Fruit fly (Drosophila melanogaster) whole organism, embryonic: ENCODE data around the gene CG9760.

Experiments
- Adf1 ChIP-seq: fragments of 200-800 bp; sonication (Bioruptor generic); IDR thresholded peaks from 2 replicates; pipeline ENCODE4 v1.3.6; 2022; ENCODE audit warnings: missing biosample characterization, missing genetic modification characterization
- Aef1 ChIP-seq: fragments of 200-800 bp; sonication (Bioruptor generic); IDR thresholded peaks from 3 replicates; pipeline ENCODE4 v1.3.6; 2022; ENCODE audit warnings: missing biosample characterization, missing genetic modification characterization
- CG10543 ChIP-seq: fragments of 200-800 bp; sonication (Bioruptor generic); optimal IDR thresholded peaks from 3 replicates; lab custom pipeline; 2017; ENCODE audit warnings: missing biosample characterization, mild to moderate bottlenecking, missing genetic modification characterization, moderate library complexity
- CG10654 ChIP-seq: fragments of 200-800 bp; sonication (Bioruptor generic); optimal IDR thresholded peaks from 2 replicates; lab custom pipeline; 2016; ENCODE audit warnings: missing biosample characterization, missing genetic modification characterization
- CG11560 ChIP-seq: fragments of 200-800 bp; sonication (Bioruptor generic); IDR thresholded peaks from 3 replicates; pipeline ENCODE4 v1.3.6; 2022; ENCODE audit warnings: missing biosample characterization, missing genetic modification characterization
- CG12744 ChIP-seq: fragments of 200-800 bp; sonication (Bioruptor generic); optimal IDR thresholded peaks from 2 replicates; lab custom pipeline; 2016; ENCODE audit warnings: missing biosample characterization, missing genetic modification characterization
- CG13624 ChIP-seq: fragments of 200-800 bp; sonication (Bioruptor generic); optimal IDR thresholded peaks from 2 replicates; lab custom pipeline; 2016; ENCODE audit warnings: missing biosample characterization, missing genetic modification characterization
- CG14710 ChIP-seq: fragments of 200-800 bp; sonication (Bioruptor generic); optimal IDR thresholded peaks from 3 replicates; lab custom pipeline; 2019; ENCODE audit warnings: missing biosample characterization, mild to moderate bottlenecking, missing genetic modification characterization, moderate library complexity
- CG17912 ChIP-seq: fragments of 200-800 bp; sonication (Bioruptor generic); optimal IDR thresholded peaks from 2 replicates; lab custom pipeline; 2018; ENCODE audit warnings: missing biosample characterization, mild to moderate bottlenecking, missing genetic modification characterization
- CG18011 ChIP-seq: fragments of 200-800 bp; sonication (Bioruptor generic); optimal IDR thresholded peaks from 2 replicates; lab custom pipeline; 2017; ENCODE audit warnings: missing biosample characterization, missing genetic modification characterization, mild to moderate bottlenecking, moderate library complexity, missing genotype
- CG2202 ChIP-seq: fragments of 200-800 bp; sonication (Bioruptor generic); optimal IDR thresholded peaks from 2 replicates; lab custom pipeline; 2018; ENCODE audit warnings: missing biosample characterization, mild to moderate bottlenecking, missing genetic modification characterization
- CG2678 ChIP-seq: fragments of 200-800 bp; sonication (Bioruptor generic); optimal IDR thresholded peaks from 3 replicates; lab custom pipeline; 2019; ENCODE audit warnings: missing biosample characterization, mild to moderate bottlenecking, missing genetic modification characterization, moderate library complexity
- CG42726 ChIP-seq: fragments of 200-800 bp; sonication (Bioruptor generic); IDR thresholded peaks from 2 replicates; pipeline ENCODE4 v1.3.6; 2022; ENCODE audit warnings: missing biosample characterization, missing genetic modification characterization; ENCODE audit not compliant: partially characterized antibody
- CG5180 ChIP-seq: fragments of 200-800 bp; sonication (Bioruptor generic); optimal IDR thresholded peaks from 3 replicates; lab custom pipeline; 2017; ENCODE audit warnings: missing biosample characterization, missing genetic modification characterization, mild to moderate bottlenecking, moderate library complexity, missing genetic modification reagents
- CG6813 ChIP-seq: fragments of 200-800 bp; sonication (Bioruptor generic); optimal IDR thresholded peaks from 2 replicates; lab custom pipeline; 2017; ENCODE audit warnings: missing biosample characterization, missing genetic modification characterization, mild to moderate bottlenecking, moderate library complexity, missing genetic modification reagents
- CG8089 ChIP-seq: fragments of 200-800 bp; sonication (Bioruptor generic); optimal IDR thresholded peaks from 3 replicates; lab custom pipeline; 2016; ENCODE audit warnings: missing biosample characterization, missing genetic modification characterization
- CG8281 ChIP-seq: fragments of 200-800 bp; sonication (Bioruptor generic); optimal IDR thresholded peaks from 2 replicates; lab custom pipeline; 2018; ENCODE audit warnings: missing biosample characterization, mild to moderate bottlenecking, missing genetic modification characterization, moderate library complexity
- CG9437 ChIP-seq: fragments of 200-800 bp; sonication (Bioruptor generic); optimal IDR thresholded peaks from 2 replicates; lab custom pipeline; 2018; ENCODE audit warnings: missing biosample characterization, mild to moderate bottlenecking, missing genetic modification characterization
- Dad ChIP-seq: fragments of 200-800 bp; sonication (Bioruptor generic); optimal IDR thresholded peaks from 3 replicates; lab custom pipeline; 2016; ENCODE audit warnings: missing biosample characterization, missing genetic modification characterization
- HLH4C ChIP-seq: fragments of 200-800 bp; sonication (Bioruptor generic); IDR thresholded peaks from 3 replicates; pipeline ENCODE4 v1.3.6; 2022; ENCODE audit warnings: missing biosample characterization, missing genetic modification characterization; ENCODE audit not compliant: partially characterized antibody
- Jarid2 ChIP-seq: fragments of 200-800 bp; sonication (Bioruptor generic); optimal IDR thresholded peaks from 3 replicates; lab custom pipeline; 2017; ENCODE audit warnings: mild to moderate bottlenecking, missing biosample characterization, missing genetic modification reagents, missing genetic modification characterization
- Mes4 ChIP-seq: fragments of 200-800 bp; sonication (Bioruptor generic); optimal IDR thresholded peaks from 2 replicates; lab custom pipeline; 2016; ENCODE audit warnings: missing biosample characterization, missing genetic modification characterization
- NFAT ChIP-seq: fragments of 200-800 bp; sonication (Bioruptor generic); IDR thresholded peaks from 2 replicates; pipeline ENCODE4 v1.3.6; 2022; ENCODE audit warnings: missing biosample characterization, missing genetic modification characterization
- Nf-YA ChIP-seq: fragments of 200-800 bp; sonication (Bioruptor generic); IDR thresholded peaks from 2 replicates; pipeline ENCODE4 v1.3.6; 2022; ENCODE audit warnings: missing biosample characterization, missing genetic modification characterization
- Sin3A ChIP-seq: fragments of >200 bp; optimal IDR thresholded peaks from 2 replicates; lab custom pipeline; 2018
- Spps ChIP-seq: fragments of 200-800 bp; sonication (Bioruptor generic); optimal IDR thresholded peaks from 2 replicates; lab custom pipeline; 2018; ENCODE audit warnings: missing biosample characterization, mild to moderate bottlenecking, missing genetic modification characterization
- YL-1 ChIP-seq: fragments of 200-800 bp; sonication (Bioruptor generic); optimal IDR thresholded peaks from 3 replicates; lab custom pipeline; 2017; ENCODE audit warnings: missing biosample characterization, mild to moderate bottlenecking, missing genetic modification characterization
- az2 ChIP-seq: fragments of 200-800 bp; sonication (Bioruptor generic); optimal IDR thresholded peaks from 3 replicates; lab custom pipeline; 2016; ENCODE audit warnings: missing biosample characterization, missing genetic modification characterization
- cg ChIP-seq: fragments of 200-800 bp; sonication (Bioruptor generic); optimal IDR thresholded peaks from 3 replicates; lab custom pipeline; 2019; ENCODE audit warnings: missing biosample characterization, mild to moderate bottlenecking, missing genetic modification characterization, moderate library complexity
- chinmo ChIP-seq: fragments of 200-800 bp; sonication (Bioruptor generic); IDR thresholded peaks from 4 replicates; pipeline ENCODE4 v1.3.6; 2022; ENCODE audit warnings: missing biosample characterization, missing genetic modification characterization; ENCODE audit not compliant: partially characterized antibody
- dmrt99B ChIP-seq: fragments of 200-800 bp; sonication (Bioruptor generic); optimal IDR thresholded peaks from 2 replicates; lab custom pipeline; 2018; ENCODE audit warnings: missing biosample characterization, mild to moderate bottlenecking, missing genetic modification characterization, moderate library complexity
- dpn ChIP-seq, 2 experiments: fragments of 200-800 bp; sonication (Bioruptor generic); optimal IDR thresholded peaks; 3 replicates each; lab custom pipeline; 2016; ENCODE audit warnings: missing biosample characterization in 2 of 2, missing genetic modification characterization in 2 of 2
- dysf ChIP-seq: fragments of 200-800 bp; sonication (Bioruptor generic); IDR thresholded peaks from 3 replicates; pipeline ENCODE4 v1.3.6; 2022; ENCODE audit warnings: missing biosample characterization, missing genetic modification characterization
- gce ChIP-seq: fragments of 200-800 bp; sonication (Bioruptor generic); IDR thresholded peaks from 3 replicates; pipeline ENCODE4 v1.3.6; 2022; ENCODE audit warnings: missing biosample characterization, missing genetic modification characterization
- h ChIP-seq: fragments of >200 bp; optimal IDR thresholded peaks from 2 replicates; lab custom pipeline; 2017
- jumu ChIP-seq: fragments of 200-800 bp; sonication (Bioruptor generic); optimal IDR thresholded peaks from 3 replicates; lab custom pipeline; 2016; ENCODE audit warnings: missing biosample characterization, missing genetic modification characterization
- lola ChIP-seq, 3 experiments: fragments of >200 bp in 2 of 3; fragments of 200-800 bp in 1 of 3; sonication (Bioruptor generic) in 1 of 3; optimal IDR thresholded peaks; 2 replicates each; lab custom pipeline; 2017 to 2019; ENCODE audit warnings: missing biosample characterization in 3 of 3, missing genetic modification characterization in 3 of 3, mild to moderate bottlenecking in 1 of 3, moderate library complexity in 1 of 3
- lov ChIP-seq, 2 experiments: fragments of 200-800 bp in 1 of 2; fragments of >200 bp in 1 of 2; sonication (Bioruptor generic) in 1 of 2; IDR thresholded peaks in 1 of 2; optimal IDR thresholded peaks in 1 of 2; 2 replicates in 1 of 2; 3 replicates in 1 of 2; pipeline versions ENCODE4 v1.3.6 to Lab custom; 2017 to 2022; ENCODE audit warnings: missing biosample characterization in 1 of 2, missing genetic modification characterization in 1 of 2
- pan ChIP-seq, 4 experiments: fragments of >200 bp in 3 of 4; fragments of 200-800 bp in 1 of 4; sonication (Bioruptor generic) in 1 of 4; optimal IDR thresholded peaks in 3 of 4; IDR thresholded peaks in 1 of 4; 2 replicates each; pipeline versions ENCODE4 v1.3.6 to Lab custom; 2017 to 2022; ENCODE audit warnings: missing biosample characterization in 2 of 4, missing genetic modification characterization in 2 of 4, mixed read lengths in 1 of 4
- pho ChIP-seq: fragments of 200-800 bp; sonication (Bioruptor generic); optimal IDR thresholded peaks from 2 replicates; lab custom pipeline; 2016; ENCODE audit warnings: missing biosample characterization, missing genetic modification characterization
- salm ChIP-seq: fragments of 200-800 bp; sonication (Bioruptor generic); optimal IDR thresholded peaks from 2 replicates; lab custom pipeline; 2018; ENCODE audit warnings: missing biosample characterization, mild to moderate bottlenecking, missing genetic modification characterization
- sd ChIP-seq: fragments of 200-800 bp; sonication (Bioruptor generic); optimal IDR thresholded peaks from 3 replicates; lab custom pipeline; 2018; ENCODE audit warnings: missing biosample characterization, mild to moderate bottlenecking, missing genetic modification characterization, moderate library complexity
- sr ChIP-seq: fragments of 200-800 bp; sonication (Bioruptor generic); IDR thresholded peaks from 3 replicates; pipeline ENCODE4 v1.3.6; 2022; ENCODE audit warnings: missing biosample characterization, missing genetic modification characterization
- toy ChIP-seq: fragments of 200-800 bp; sonication (Bioruptor generic); IDR thresholded peaks from 2 replicates; pipeline ENCODE4 v1.3.6; 2022; ENCODE audit warnings: missing biosample characterization, missing genetic modification characterization
- unc-4 ChIP-seq: fragments of 200-800 bp; sonication (Bioruptor generic); IDR thresholded peaks from 2 replicates; pipeline ENCODE4 v1.3.6; 2022; ENCODE audit warnings: missing biosample characterization, missing genetic modification characterization; ENCODE audit not compliant: partially characterized antibody
- unpg ChIP-seq: fragments of 200-800 bp; sonication (Bioruptor generic); optimal IDR thresholded peaks from 3 replicates; lab custom pipeline; 2018; ENCODE audit warnings: missing biosample characterization, mild to moderate bottlenecking, missing genetic modification characterization, moderate library complexity
- z ChIP-seq: fragments of 200-800 bp; sonication (Bioruptor generic); IDR thresholded peaks from 3 replicates; pipeline ENCODE4 v1.3.6; 2022; ENCODE audit warnings: missing biosample characterization, missing genetic modification characterization

The CG9760 gene

dm6 chr3L:12138113-12138899, 25.2 kb downstream of the CG9760 start, which contains the start of the genes ND-SGDH and RhoGAP68F (continued):
- no peak for TF ChIP-seq lov (optimal IDR thresholded peaks at IDR 0.05; lab: Kevin White, UChicago)
- no peak for TF ChIP-seq lov (GFP tag; IDR thresholded peaks at IDR 0.05; lab: Robert Waterston, UW)
- TF ChIP-seq Aef1 = peak; percentile 68
- peak; percentile 41 for TF ChIP-seq Adf1
- TF ChIP-seq CG8089 (GFP tag; lab: Kevin White, UChicago) = peak; percentile 45
- TF ChIP-seq unc-4 = peak; percentile 91
- peak; percentile 89 for TF ChIP-seq CG14710 (tag; lab: Kevin White, UChicago)
- TF ChIP-seq dysf (GFP tag; lab: Robert Waterston, UW) = peak; percentile 80
- TF ChIP-seq HLH4C (GFP tag; lab: Robert Waterston, UW) = peak; percentile 92
- TF ChIP-seq z (GFP tag; lab: Robert Waterston, UW) = no peak
- peak; percentile 67 for TF ChIP-seq dmrt99B (tag; lab: Kevin White, UChicago)
- peak; percentile 65 for TF ChIP-seq CG9437
- peak; percentile 24 for TF ChIP-seq CG18011 (GFP tag; lab: Kevin White, UChicago)
- no peak for TF ChIP-seq gce (GFP tag; lab: Robert Waterston, UW)
- no peak for TF ChIP-seq h (lab: Kevin White, UChicago)
- peak; percentile 68 for TF ChIP-seq unpg (GFP tag; lab: Kevin White, UChicago)
- peak; percentile 67 for TF ChIP-seq jumu (GFP tag; lab: Kevin White, UChicago)
- peak; percentile 71 for TF ChIP-seq NFAT (GFP tag; lab: Robert Waterston, UW)
- peak; percentile 20 for TF ChIP-seq CG12744 (GFP tag; lab: Kevin White, UChicago)
- peak; percentile 2 for TF ChIP-seq Spps (tag; lab: Kevin White, UChicago)
- peak; percentile 2 for TF ChIP-seq CG8281 (tag; lab: Kevin White, UChicago)
- TF ChIP-seq lola (GFP tag; optimal IDR thresholded peaks at IDR 0.05; lab: Kevin White, UChicago) = peak in 1 of 3 experiments; percentile 81
- peak; percentile 69 for TF ChIP-seq CG13624 (GFP tag; lab: Kevin White, UChicago)
- TF ChIP-seq CG11560 (tag; lab: Robert Waterston, UW) = no peak; the same call in 2 of the 3 replicates
- TF ChIP-seq YL-1 = peak; percentile 3
- TF ChIP-seq Nf-YA (GFP tag; lab: Robert Waterston, UW) = no peak
- peak; percentile 55 to 77 for TF ChIP-seq dpn (GFP tag; optimal IDR thresholded peaks at IDR 0.05; lab: Kevin White, UChicago)
- TF ChIP-seq sr (GFP tag; lab: Robert Waterston, UW) = no peak
- TF ChIP-seq pho = peak; percentile 66
- no peak for TF ChIP-seq CG5180
- TF ChIP-seq Sin3A (lab: Kevin White, UChicago) = peak; percentile 91
- peak; percentile 49 for TF ChIP-seq sd (tag; lab: Kevin White, UChicago)
- TF ChIP-seq Dad = peak; percentile 69
- no peak for TF ChIP-seq Jarid2 (GFP tag; lab: Kevin White, UChicago)
- TF ChIP-seq CG2202 = peak; percentile 21
- peak; percentile 88; the same call in 3 of the 4 replicates for TF ChIP-seq chinmo (GFP tag; lab: Robert Waterston, UW)
- TF ChIP-seq pan (optimal IDR thresholded peaks at IDR 0.05; lab: Kevin White, UChicago) = no peak
- TF ChIP-seq pan (GFP tag; optimal IDR thresholded peaks at IDR 0.05 in 1 of 2, IDR thresholded peaks at IDR 0.05 in 1 of 2) = peak in 1 of 2 experiments; percentile 51
- no peak for TF ChIP-seq cg (GFP tag; lab: Kevin White, UChicago)
- peak; percentile 72 for TF ChIP-seq az2 (GFP tag; lab: Kevin White, UChicago)
- TF ChIP-seq CG17912 = no peak
- no peak for TF ChIP-seq salm (tag; lab: Kevin White, UChicago)
- TF ChIP-seq CG2678 (tag; lab: Kevin White, UChicago) = peak; percentile 81
- peak; percentile 87 for TF ChIP-seq CG10543
- peak; percentile 68 for TF ChIP-seq CG10654 (GFP tag; lab: Kevin White, UChicago)
- TF ChIP-seq CG6813 (GFP tag; lab: Kevin White, UChicago) = no peak
- TF ChIP-seq toy (GFP tag; lab: Robert Waterston, UW) = peak; percentile 42; the same call in 1 of the 2 replicates
- peak; percentile 81 for TF ChIP-seq CG42726 (GFP tag; lab: Robert Waterston, UW)
- peak; percentile 37 for TF ChIP-seq Mes4 (GFP tag; lab: Kevin White, UChicago)
